Fruit fly (Drosophila melanogaster): ENCODE results near the gene SdhBL.

DNA sequence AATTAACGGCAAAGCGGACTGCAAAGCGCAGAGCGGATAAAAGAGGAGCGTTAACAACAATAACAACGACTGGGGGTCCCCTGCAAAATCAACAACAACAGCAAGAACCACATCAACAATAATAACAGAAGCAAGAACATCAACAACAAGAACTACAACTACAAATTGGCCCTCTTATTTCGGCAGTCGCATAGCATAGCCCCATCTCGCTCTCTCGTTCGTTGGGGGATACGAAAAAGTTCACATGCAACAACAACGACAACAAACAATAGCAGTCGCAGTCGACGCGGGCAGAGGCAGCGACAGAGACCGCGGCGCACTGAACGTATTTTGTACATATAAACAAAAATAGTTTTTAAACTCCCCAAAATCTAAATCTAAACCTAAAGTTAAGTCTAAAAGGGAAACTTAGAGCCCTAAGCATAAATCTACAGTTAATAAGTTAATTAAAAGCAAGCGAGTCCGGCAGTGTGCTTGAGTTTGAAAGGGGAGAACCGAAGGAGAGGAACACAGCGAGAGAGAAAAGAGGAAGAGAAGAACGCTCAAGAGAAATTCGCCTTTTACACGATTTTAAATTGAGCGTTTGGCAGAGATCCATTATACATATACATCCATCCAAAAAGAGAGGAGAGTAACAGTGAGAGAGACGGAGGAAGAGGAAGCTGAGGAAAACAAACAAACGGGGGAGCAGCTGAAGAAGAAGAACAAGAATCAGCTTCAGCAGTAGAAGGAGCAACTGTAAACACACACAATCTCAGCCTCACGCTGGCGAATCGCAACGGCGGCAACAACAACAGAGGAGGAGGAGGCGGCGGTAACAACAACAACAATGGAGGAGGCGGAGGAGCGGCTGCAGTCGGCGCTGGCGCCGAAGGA, 29.5 kb upstream of the SdhBL start:
- no peak for TF ChIP-seq stwl (tag; optimal IDR thresholded peaks at IDR 0.05)
- no peak for TF ChIP-seq insv (GFP tag; optimal IDR thresholded peaks at IDR 0.05)
- no peak for TF ChIP-seq ab (GFP tag; optimal IDR thresholded peaks at IDR 0.05)
- no peak for TF ChIP-seq grn (GFP tag; optimal IDR thresholded peaks at IDR 0.05)
- TF ChIP-seq CG2889 (GFP tag; IDR thresholded peaks at IDR 0.05): no peak
- no peak for TF ChIP-seq jigr1 (GFP tag; IDR thresholded peaks at IDR 0.05)
- TF ChIP-seq CG10274 (GFP tag; optimal IDR thresholded peaks at IDR 0.05): no peak

All from whole organism, embryonic.